Fruit fly (Drosophila melanogaster): ENCODE measurements around the gene CG17075.

The CG17075 gene

DNA sequence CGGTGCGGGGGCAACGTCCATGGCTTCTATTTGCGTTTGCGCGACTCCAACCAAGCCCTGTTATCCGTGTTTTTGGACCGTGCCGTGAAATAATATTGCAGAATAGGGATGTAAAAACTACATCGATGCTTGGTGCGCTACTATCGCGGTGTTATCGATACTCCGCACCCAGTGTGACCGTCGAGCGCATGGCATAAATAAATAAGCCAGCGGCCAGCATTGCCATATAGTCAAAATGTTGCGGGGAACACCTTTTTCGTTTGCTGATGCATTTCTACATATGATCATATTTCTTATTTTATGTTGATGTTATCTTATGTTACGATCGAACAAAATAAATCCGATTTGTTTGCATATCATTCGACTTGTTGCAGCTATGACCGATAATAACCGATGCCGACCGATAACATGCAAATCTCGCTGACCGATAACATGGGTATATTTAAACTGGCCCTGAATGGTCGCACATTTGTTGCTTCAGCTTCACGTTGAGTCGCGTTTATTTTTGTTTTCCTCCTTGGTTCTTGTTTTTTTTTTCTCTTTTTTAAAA, 9.9 kb upstream of the CG17075 start, which contains the start of gene smo (continued):
- TF ChIP-seq fd64A (GFP tag; optimal IDR thresholded peaks at IDR 0.05) (no peak), sima (GFP tag; optimal IDR thresholded peaks at IDR 0.05) (no peak), CG10654 (GFP tag; optimal IDR thresholded peaks at IDR 0.05) (peak; percentile 56), Bdp1 (GFP tag; optimal IDR thresholded peaks at IDR 0.05) (no peak), CG17385 (GFP tag; optimal IDR thresholded peaks at IDR 0.05) (no peak), Spps (tag; optimal IDR thresholded peaks at IDR 0.05) (no peak), Trl (optimal IDR thresholded peaks at IDR 0.05) (peak in 1 of 2 experiments; percentile 2), Trl (GFP tag; optimal IDR thresholded peaks at IDR 0.05) (peak; percentile 51), zen (tag; optimal IDR thresholded peaks at IDR 0.05) (peak; percentile 23), Dip2 (GFP tag; IDR thresholded peaks at IDR 0.05) (no peak), Atf6 (GFP tag; IDR thresholded peaks at IDR 0.05) (no peak), ems (GFP tag; optimal IDR thresholded peaks at IDR 0.05) (peak; percentile 34), Deaf1 (tag; optimal IDR thresholded peaks at IDR 0.05) (no peak), CG5245 (GFP tag; optimal IDR thresholded peaks at IDR 0.05) (no peak), Sry-β (GFP tag; optimal IDR thresholded peaks at IDR 0.05) (no peak), da (GFP tag; optimal IDR thresholded peaks at IDR 0.05) (no peak), jigr1 (GFP tag; IDR thresholded peaks at IDR 0.05) (no peak), knrl (GFP tag; IDR thresholded peaks at IDR 0.05; ENCODE audit: partially characterized antibody) (peak; percentile 90), Nf-YB (GFP tag; optimal IDR thresholded peaks at IDR 0.05) (no peak), dysf (GFP tag; IDR thresholded peaks at IDR 0.05) (no peak), lbe (GFP tag; optimal IDR thresholded peaks at IDR 0.05) (no peak), CG1602 (GFP tag; optimal IDR thresholded peaks at IDR 0.05) (peak; percentile 10), dimm (GFP tag; IDR thresholded peaks at IDR 0.05) (no peak), slbo (GFP tag; IDR thresholded peaks at IDR 0.05) (peak; percentile 44; the same call in 1 of the 2 replicates), Gsc (GFP tag; IDR thresholded peaks at IDR 0.05) (no peak), GATAe (GFP tag; conservative IDR thresholded peaks at IDR 0.05) (no peak), CG30020 (tag; optimal IDR thresholded peaks at IDR 0.05) (peak; percentile 52), CG13296 (GFP tag; optimal IDR thresholded peaks at IDR 0.05) (no peak), pita (GFP tag; optimal IDR thresholded peaks at IDR 0.05) (no peak), inv (GFP tag; IDR thresholded peaks at IDR 0.05; ENCODE audit: partially characterized antibody) (peak; percentile 81), D (optimal IDR thresholded peaks at IDR 0.05) (peak; percentile 84), D (GFP tag; optimal IDR thresholded peaks at IDR 0.05) (no peak), CG12942 (GFP tag; optimal IDR thresholded peaks at IDR 0.05) (peak; percentile 27), Kr (GFP tag; optimal IDR thresholded peaks at IDR 0.05) (no peak), Ada2b (GFP tag; IDR thresholded peaks at IDR 0.05) (no peak), chn (GFP tag; optimal IDR thresholded peaks at IDR 0.05) (peak; percentile 33), CG12659 (GFP tag; optimal IDR thresholded peaks at IDR 0.05) (peak; percentile 88), Opbp (GFP tag; IDR thresholded peaks at IDR 0.05; ENCODE audit: partially characterized antibody) (peak; percentile 81), H2.0 (GFP tag; IDR thresholded peaks at IDR 0.05) (no peak), gcm2 (GFP tag; optimal IDR thresholded peaks at IDR 0.05) (no peak), twi (tag; optimal IDR thresholded peaks at IDR 0.05) (peak; percentile 25), CG31441 (GFP tag; IDR thresholded peaks at IDR 0.05) (no peak), Hr3 (GFP tag; optimal IDR thresholded peaks at IDR 0.05) (peak; percentile 33), CG32767 (GFP tag; IDR thresholded peaks at IDR 0.05) (0 out of 2 replicates have a peak, but pooled peaks have one; percentile 13), CG2712 (tag; optimal IDR thresholded peaks at IDR 0.05) (peak; percentile 49), Med (GFP tag) (peak; percentile 89), kay (GFP tag; optimal IDR thresholded peaks at IDR 0.05) (no peak), peb (GFP tag; IDR thresholded peaks at IDR 0.05) (no peak), Optix (GFP tag; IDR thresholded peaks at IDR 0.05) (no peak), HmgD (GFP tag; optimal IDR thresholded peaks at IDR 0.05) (peak; percentile 57), CG17186 (GFP tag; optimal IDR thresholded peaks at IDR 0.05) (peak; percentile 96)
